Worm (Caenorhabditis elegans): ENCODE measurements around the gene fbxa-133.

- TF ChIP-seq nhr-25 (tag; optimal IDR thresholded peaks at IDR 0.05) (no peak), nhr-10 (tag; optimal IDR thresholded peaks at IDR 0.05) (no peak), snpc-4 (tag; optimal IDR thresholded peaks at IDR 0.05) (no peak), sem-4 (tag; optimal IDR thresholded peaks at IDR 0.05) (no peak), lin-13 (GFP tag; optimal IDR thresholded peaks at IDR 0.05) (no peak), nhr-11 (tag; optimal IDR thresholded peaks at IDR 0.05) (no peak), F13H6.1 (tag; optimal IDR thresholded peaks at IDR 0.05) (no peak), fos-1 (tag; optimal IDR thresholded peaks at IDR 0.05) (no peak), ztf-4 (tag; optimal IDR thresholded peaks at IDR 0.05) (no peak), ztf-11 (tag; optimal IDR thresholded peaks at IDR 0.05) (no peak)
Measured at ce11 chrV:17539289-17539688, 45.3 kb upstream of the fbxa-133 start.

Data from whole organism, L2 larva.